Fruit fly (Drosophila melanogaster) S2 (cell line): ENCODE measurements around the gene CG3038.

Experiments used
- CG8478 ChIP-seq: fragments of >200 bp; optimal IDR thresholded peaks from 2 replicates; lab custom pipeline; 2018
- CTCF ChIP-seq, 2 experiments: fragments of >200 bp; optimal IDR thresholded peaks; 2 replicates each; lab custom pipeline; 2018

DNA sequence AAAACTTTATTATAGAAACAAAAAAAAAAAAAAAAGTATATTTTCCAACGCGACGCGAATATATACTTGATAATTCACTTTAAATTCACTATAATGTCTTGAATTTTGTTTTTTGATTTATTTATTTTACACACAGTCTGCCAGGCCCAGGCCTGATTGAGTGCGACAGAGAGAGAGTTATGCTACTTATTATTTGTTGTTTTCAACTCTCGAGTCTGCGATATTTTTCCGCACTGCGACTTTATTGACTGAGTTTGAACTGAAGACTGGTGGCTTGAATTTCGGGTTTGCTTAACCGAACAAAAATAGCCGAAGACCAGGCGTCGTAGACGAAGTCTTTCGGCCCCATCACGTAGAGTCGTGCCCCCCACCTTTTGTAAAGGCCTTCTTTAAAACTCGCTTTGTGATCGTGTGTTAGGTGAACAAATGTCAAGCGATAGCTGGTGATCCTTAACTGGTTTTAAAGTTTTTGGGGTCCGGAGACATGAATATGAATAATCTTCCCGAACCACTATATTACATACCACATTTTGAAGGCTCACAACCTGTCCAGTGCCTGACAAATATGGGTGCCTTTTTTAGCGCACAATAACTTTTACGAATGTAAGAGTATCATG, 18.2 kb upstream of the CG3038 start, which contains the start of gene CG13377:
- no peak for TF ChIP-seq CG8478 (lab: Kevin White, UChicago)
- TF ChIP-seq CTCF (optimal IDR thresholded peaks at IDR 0.05; lab: Kevin White, UChicago) = no peak
